Fruit fly (Drosophila melanogaster) whole organism, embryonic: ENCODE results near the gene Gr93d.

ENCODE experiments used
- Atf3 ChIP-seq: fragments of 200-800 bp; sonication (Bioruptor generic); optimal IDR thresholded peaks from 3 replicates; lab custom pipeline; 2016; ENCODE audit warnings: missing biosample characterization, missing genetic modification characterization
- Bgb ChIP-seq: fragments of 200-800 bp; sonication (Bioruptor generic); IDR thresholded peaks from 2 replicates; pipeline ENCODE4 v1.3.6; 2022; ENCODE audit warnings: missing biosample characterization, missing genetic modification characterization; ENCODE audit not compliant: partially characterized antibody
- CG10209 ChIP-seq: fragments of 200-800 bp; sonication (Bioruptor generic); optimal IDR thresholded peaks from 3 replicates; lab custom pipeline; 2017; ENCODE audit warnings: missing biosample characterization, mild to moderate bottlenecking, missing genetic modification characterization, missing genetic modification reagents
- CG10267 ChIP-seq: fragments of 200-800 bp; sonication (Bioruptor generic); optimal IDR thresholded peaks from 2 replicates; lab custom pipeline; 2018; ENCODE audit warnings: missing biosample characterization, mild to moderate bottlenecking, missing genetic modification characterization, moderate library complexity
- CG10366 ChIP-seq: fragments of 200-800 bp; sonication (Bioruptor generic); IDR thresholded peaks from 2 replicates; pipeline ENCODE4 v1.3.6; 2022; ENCODE audit warnings: missing biosample characterization, missing genetic modification characterization
- CG10543 ChIP-seq: fragments of 200-800 bp; sonication (Bioruptor generic); optimal IDR thresholded peaks from 3 replicates; lab custom pipeline; 2017; ENCODE audit warnings: missing biosample characterization, mild to moderate bottlenecking, missing genetic modification characterization, moderate library complexity
- CG10979 ChIP-seq: fragments of 200-800 bp; sonication (Bioruptor generic); optimal IDR thresholded peaks from 2 replicates; lab custom pipeline; 2018; ENCODE audit warnings: missing biosample characterization, mild to moderate bottlenecking, missing genetic modification characterization, moderate library complexity
- CG13296 ChIP-seq: fragments of 200-800 bp; sonication (Bioruptor generic); optimal IDR thresholded peaks from 3 replicates; lab custom pipeline; 2018; ENCODE audit warnings: missing biosample characterization, mild to moderate bottlenecking, missing genetic modification characterization
- CG14441 ChIP-seq: fragments of 200-800 bp; sonication (Bioruptor generic); IDR thresholded peaks from 2 replicates; pipeline ENCODE4 v1.3.6; 2022; ENCODE audit warnings: missing biosample characterization, missing genetic modification characterization
- CG14667 ChIP-seq: fragments of 200-800 bp; sonication (Bioruptor generic); IDR thresholded peaks from 2 replicates; pipeline ENCODE4 v1.3.6; 2022; ENCODE audit warnings: missing biosample characterization, missing genetic modification characterization
- CG15269 ChIP-seq: fragments of 200-800 bp; sonication (Bioruptor generic); optimal IDR thresholded peaks from 2 replicates; lab custom pipeline; 2018; ENCODE audit warnings: missing biosample characterization, mild to moderate bottlenecking, missing genetic modification characterization, moderate library complexity
- CG15601 ChIP-seq: fragments of 200-800 bp; sonication (Bioruptor generic); optimal IDR thresholded peaks from 3 replicates; lab custom pipeline; 2019; ENCODE audit warnings: missing biosample characterization, mild to moderate bottlenecking, missing genetic modification characterization, moderate library complexity
- CG15696 ChIP-seq: fragments of 200-800 bp; sonication (Bioruptor generic); optimal IDR thresholded peaks from 2 replicates; lab custom pipeline; 2019; ENCODE audit warnings: missing biosample characterization, mild to moderate bottlenecking, missing genetic modification characterization, moderate library complexity
- CG1602 ChIP-seq: fragments of 200-800 bp; sonication (Bioruptor generic); optimal IDR thresholded peaks from 3 replicates; lab custom pipeline; 2016; ENCODE audit warnings: missing biosample characterization, missing genetic modification characterization
- CG16815 ChIP-seq: fragments of 200-800 bp; sonication (Bioruptor generic); optimal IDR thresholded peaks from 3 replicates; lab custom pipeline; 2017; ENCODE audit warnings: missing biosample characterization, mild to moderate bottlenecking, missing genetic modification characterization
- CG17359 ChIP-seq: fragments of 200-800 bp; sonication (Bioruptor generic); optimal IDR thresholded peaks from 3 replicates; lab custom pipeline; 2018; ENCODE audit warnings: missing biosample characterization, mild to moderate bottlenecking, missing genetic modification characterization, moderate library complexity
- CG17912 ChIP-seq: fragments of 200-800 bp; sonication (Bioruptor generic); optimal IDR thresholded peaks from 2 replicates; lab custom pipeline; 2018; ENCODE audit warnings: missing biosample characterization, mild to moderate bottlenecking, missing genetic modification characterization
- CG18011 ChIP-seq: fragments of 200-800 bp; sonication (Bioruptor generic); optimal IDR thresholded peaks from 2 replicates; lab custom pipeline; 2017; ENCODE audit warnings: missing biosample characterization, missing genetic modification characterization, mild to moderate bottlenecking, moderate library complexity, missing genotype
- CG18476 ChIP-seq: fragments of 200-800 bp; sonication (Bioruptor generic); optimal IDR thresholded peaks from 2 replicates; lab custom pipeline; 2016; ENCODE audit warnings: missing biosample characterization, mild to moderate bottlenecking, missing genetic modification characterization
- CG2712 ChIP-seq: fragments of 200-800 bp; optimal IDR thresholded peaks from 3 replicates; lab custom pipeline; 2019; ENCODE audit warnings: missing biosample characterization, mild to moderate bottlenecking, missing genetic modification characterization, moderate library complexity
- CG31388 ChIP-seq: fragments of 200-800 bp; sonication (Bioruptor generic); optimal IDR thresholded peaks from 2 replicates; lab custom pipeline; 2016; ENCODE audit warnings: missing biosample characterization, missing genetic modification characterization
- CG32532 ChIP-seq: fragments of 200-800 bp; sonication (Bioruptor generic); IDR thresholded peaks from 2 replicates; pipeline ENCODE4 v1.3.6; 2022; ENCODE audit warnings: missing biosample characterization, missing genetic modification characterization
- CG4617 ChIP-seq: fragments of 200-800 bp; sonication (Bioruptor generic); optimal IDR thresholded peaks from 3 replicates; lab custom pipeline; 2016; ENCODE audit warnings: missing biosample characterization, missing genetic modification characterization, borderline replicate concordance
- CG7556 ChIP-seq: fragments of 200-800 bp; sonication (Bioruptor generic); optimal IDR thresholded peaks from 2 replicates; lab custom pipeline; 2017; ENCODE audit warnings: missing biosample characterization, mild to moderate bottlenecking, missing genetic modification characterization
- CG9437 ChIP-seq: fragments of 200-800 bp; sonication (Bioruptor generic); optimal IDR thresholded peaks from 2 replicates; lab custom pipeline; 2018; ENCODE audit warnings: missing biosample characterization, mild to moderate bottlenecking, missing genetic modification characterization
- CTCF ChIP-seq: fragments of 200-800 bp; sonication (Bioruptor generic); optimal IDR thresholded peaks from 2 replicates; lab custom pipeline; 2017; ENCODE audit warnings: missing biosample characterization, mild to moderate bottlenecking, missing genetic modification characterization, moderate library complexity
- Dll ChIP-seq: fragments of 200-800 bp; sonication (Bioruptor generic); IDR thresholded peaks from 4 replicates; pipeline ENCODE4 v1.3.6; 2022; ENCODE audit warnings: missing biosample characterization, missing genetic modification characterization; ENCODE audit not compliant: partially characterized antibody
- Fer2 ChIP-seq: fragments of 200-800 bp; sonication (Bioruptor generic); optimal IDR thresholded peaks from 2 replicates; lab custom pipeline; 2018; ENCODE audit warnings: missing biosample characterization, mild to moderate bottlenecking, missing genetic modification characterization, moderate library complexity
- Hand ChIP-seq: fragments of 200-800 bp; sonication (Bioruptor generic); optimal IDR thresholded peaks from 2 replicates; lab custom pipeline; 2017; ENCODE audit warnings: mild to moderate bottlenecking, missing biosample characterization, missing genetic modification reagents, missing genetic modification characterization
- Med ChIP-seq: fragments of 200-800 bp; sonication (Bioruptor generic); peaks from one replicate; lab custom pipeline; 2016; ENCODE audit warnings: missing biosample characterization, missing genetic modification characterization, mild to moderate bottlenecking, inconsistent platforms, moderate library complexity
- Neu2 ChIP-seq: fragments of 200-800 bp; sonication (Bioruptor generic); optimal IDR thresholded peaks from 3 replicates; lab custom pipeline; 2016; ENCODE audit warnings: missing biosample characterization, missing genetic modification characterization, borderline replicate concordance
- Oli ChIP-seq: fragments of 200-800 bp; sonication (Bioruptor generic); optimal IDR thresholded peaks from 2 replicates; lab custom pipeline; 2018; ENCODE audit warnings: missing biosample characterization, mild to moderate bottlenecking, missing genetic modification characterization, moderate library complexity
- cad ChIP-seq: fragments of >200 bp; optimal IDR thresholded peaks from 2 replicates; lab custom pipeline; 2017; ENCODE audit warnings: missing biosample characterization, missing genetic modification characterization
- dimm ChIP-seq: fragments of 200-800 bp; sonication (Bioruptor generic); IDR thresholded peaks from 2 replicates; pipeline ENCODE4 v1.3.6; 2022; ENCODE audit warnings: missing biosample characterization, missing genetic modification characterization
- dm ChIP-seq: fragments of 200-800 bp; sonication (Bioruptor generic); optimal IDR thresholded peaks from 3 replicates; lab custom pipeline; 2016; ENCODE audit warnings: missing biosample characterization, missing genetic modification characterization
- dysf ChIP-seq: fragments of 200-800 bp; sonication (Bioruptor generic); IDR thresholded peaks from 3 replicates; pipeline ENCODE4 v1.3.6; 2022; ENCODE audit warnings: missing biosample characterization, missing genetic modification characterization
- exex ChIP-seq: fragments of 200-800 bp; sonication (Bioruptor generic); optimal IDR thresholded peaks from 4 replicates; lab custom pipeline; 2018; ENCODE audit warnings: missing biosample characterization, mild to moderate bottlenecking, missing genetic modification characterization, moderate library complexity
- ken ChIP-seq: fragments of 200-800 bp; sonication (Bioruptor generic); IDR thresholded peaks from 3 replicates; pipeline ENCODE4 v1.3.6; 2022; ENCODE audit warnings: missing biosample characterization, missing genetic modification characterization
- lilli ChIP-seq: fragments of 200-800 bp; sonication (Bioruptor generic); optimal IDR thresholded peaks from 3 replicates; lab custom pipeline; 2016; ENCODE audit warnings: missing biosample characterization, missing genetic modification characterization
- lov ChIP-seq, 2 experiments: fragments of 200-800 bp in 1 of 2; fragments of >200 bp in 1 of 2; sonication (Bioruptor generic) in 1 of 2; IDR thresholded peaks in 1 of 2; optimal IDR thresholded peaks in 1 of 2; 2 replicates in 1 of 2; 3 replicates in 1 of 2; pipeline versions ENCODE4 v1.3.6 to Lab custom; 2017 to 2022; ENCODE audit warnings: missing biosample characterization in 1 of 2, missing genetic modification characterization in 1 of 2
- pnt ChIP-seq: fragments of 200-800 bp; sonication (Bioruptor generic); optimal IDR thresholded peaks from 3 replicates; lab custom pipeline; 2016; ENCODE audit warnings: missing biosample characterization, missing genetic modification characterization
- sens ChIP-seq: fragments of 200-800 bp; sonication (Bioruptor generic); peaks from one replicate; lab custom pipeline; 2016; ENCODE audit warnings: missing biosample characterization, missing genetic modification characterization
- slp2 ChIP-seq: fragments of 200-800 bp; sonication (Bioruptor generic); optimal IDR thresholded peaks from 2 replicates; lab custom pipeline; 2016; ENCODE audit warnings: missing biosample characterization, missing genetic modification characterization
- sr ChIP-seq: fragments of 200-800 bp; sonication (Bioruptor generic); IDR thresholded peaks from 3 replicates; pipeline ENCODE4 v1.3.6; 2022; ENCODE audit warnings: missing biosample characterization, missing genetic modification characterization
- tgo ChIP-seq: fragments of 200-800 bp; sonication (Bioruptor generic); IDR thresholded peaks from 3 replicates; pipeline ENCODE4 v1.3.6; 2022; ENCODE audit warnings: missing biosample characterization, missing genetic modification characterization
- tin ChIP-seq: fragments of 200-800 bp; sonication (Bioruptor generic); optimal IDR thresholded peaks from 3 replicates; lab custom pipeline; 2016; ENCODE audit warnings: missing biosample characterization, missing genetic modification characterization
- trem ChIP-seq: fragments of 200-800 bp; optimal IDR thresholded peaks from 3 replicates; lab custom pipeline; 2019; ENCODE audit warnings: missing biosample characterization, mild to moderate bottlenecking, missing genetic modification characterization, moderate library complexity
- vvl ChIP-seq: fragments of 200-800 bp; sonication (Bioruptor generic); IDR thresholded peaks from 2 replicates; pipeline ENCODE4 v1.3.6; 2022; ENCODE audit warnings: missing biosample characterization, missing genetic modification characterization
- zfh1 ChIP-seq: fragments of 200-800 bp; sonication (Bioruptor generic); IDR thresholded peaks from 3 replicates; pipeline ENCODE4 v1.3.6; 2022; ENCODE audit warnings: missing biosample characterization, missing genetic modification characterization

Gene Gr93d

dm6 chr3R:21835388-21836200 is 10.9 kb downstream of the Gr93d start (continued):
- TF ChIP-seq CG16815 (GFP tag; lab: Kevin White, UChicago) (no peak), zfh1 (0 out of 3 replicates have a peak, but pooled peaks have one; percentile 35), CG18011 (GFP tag; lab: Kevin White, UChicago) (no peak), Med (GFP tag; lab: Kevin White, UChicago) (peak; percentile 30), tgo (GFP tag; lab: Robert Waterston, UW) (no peak), CG2712 (peak; percentile 17), Neu2 (GFP tag; lab: Kevin White, UChicago) (no peak), trem (no peak), Dll (GFP tag; lab: Robert Waterston, UW) (no peak), CG15601 (tag; lab: Kevin White, UChicago) (no peak), CG10366 (GFP tag; lab: Robert Waterston, UW) (no peak), vvl (GFP tag; lab: Robert Waterston, UW) (peak; percentile 12; the same call in 1 of the 2 replicates), CG15269 (no peak), CG15696 (peak; percentile 34), tin (GFP tag; lab: Kevin White, UChicago) (no peak), pnt (GFP tag; lab: Kevin White, UChicago) (no peak), Hand (GFP tag; lab: Kevin White, UChicago) (no peak), CG1602 (GFP tag; lab: Kevin White, UChicago) (peak; percentile 11), Fer2 (no peak), CTCF (no peak), CG13296 (no peak), dimm (no peak), Oli (tag; lab: Kevin White, UChicago) (no peak), CG17359 (tag; lab: Kevin White, UChicago) (peak; percentile 2), Bgb (GFP tag; lab: Robert Waterston, UW) (no peak), CG14667 (no peak), CG18476 (no peak), CG10979 (tag; lab: Kevin White, UChicago) (no peak), Atf3 (GFP tag; lab: Kevin White, UChicago) (no peak), CG10267 (tag; lab: Kevin White, UChicago) (no peak), CG14441 (GFP tag; lab: Robert Waterston, UW) (no peak), CG4617 (no peak), CG17912 (no peak), ken (GFP tag; lab: Robert Waterston, UW) (no peak), cad (no peak), slp2 (GFP tag; lab: Kevin White, UChicago) (no peak), CG9437 (GFP tag; lab: Kevin White, UChicago) (no peak), sr (GFP tag; lab: Robert Waterston, UW) (peak; percentile 64; the same call in 1 of the 3 replicates), lilli (GFP tag; lab: Kevin White, UChicago) (no peak), CG10209 (GFP tag; lab: Kevin White, UChicago) (peak; percentile 14), CG7556 (GFP tag; lab: Kevin White, UChicago) (peak; percentile 5), dm (GFP tag; lab: Kevin White, UChicago) (no peak), sens (GFP tag; lab: Kevin White, UChicago) (peak; percentile 91), lov (optimal IDR thresholded peaks at IDR 0.05; lab: Kevin White, UChicago) (no peak), lov (GFP tag; IDR thresholded peaks at IDR 0.05; lab: Robert Waterston, UW) (0 out of 3 replicates have a peak, but pooled peaks have one; percentile 32), CG31388 (GFP tag; lab: Kevin White, UChicago) (no peak), dysf (GFP tag; lab: Robert Waterston, UW) (no peak), exex (tag; lab: Kevin White, UChicago) (peak; percentile 25), CG10543 (no peak), CG32532 (GFP tag; lab: Robert Waterston, UW) (no peak)
